Worm (Caenorhabditis elegans) whole organism, L1 larva: ENCODE data around the gene ZK512.10.

Experiments
- alr-1 ChIP-seq: fragments of 200-800 bp; sonication (Bioruptor generic); optimal IDR thresholded peaks from 2 replicates; lab custom pipeline; 2018; ENCODE audit warnings: borderline replicate concordance, mild to moderate bottlenecking, missing genetic modification characterization, missing compliant biosample characterization
- aly-2 ChIP-seq: fragments of 150-350 bp; optimal IDR thresholded peaks from 2 replicates; lab custom pipeline; 2014; ENCODE audit warnings: missing biosample characterization, missing genetic modification characterization
- ama-1 ChIP-seq: fragments of 150-350 bp; optimal IDR thresholded peaks from 2 replicates; lab custom pipeline; 2014
- fos-1 ChIP-seq: fragments of 150-350 bp; optimal IDR thresholded peaks from 2 replicates; lab custom pipeline; 2014; ENCODE audit warnings: missing biosample characterization, missing genetic modification characterization
- nhr-28 ChIP-seq: fragments of 150-350 bp; optimal IDR thresholded peaks from 2 replicates; lab custom pipeline; 2014; ENCODE audit warnings: missing biosample characterization, missing genetic modification characterization
- nhr-76 ChIP-seq: sonication (generic microtip); optimal IDR thresholded peaks from 2 replicates; lab custom pipeline; 2017; ENCODE audit warnings: missing biosample characterization, missing genetic modification characterization
- nhr-90 ChIP-seq: sonication (generic microtip); optimal IDR thresholded peaks from 2 replicates; lab custom pipeline; 2016; ENCODE audit warnings: mild to moderate bottlenecking, missing genetic modification characterization, missing compliant biosample characterization; ENCODE audit not compliant: poor library complexity
- skn-1 ChIP-seq: fragments of 150-350 bp; optimal IDR thresholded peaks from 2 replicates; lab custom pipeline; 2014; ENCODE audit warnings: missing biosample characterization, missing genetic modification characterization
- tlp-1 ChIP-seq: fragments of 150-350 bp; optimal IDR thresholded peaks from 2 replicates; lab custom pipeline; 2014; ENCODE audit warnings: missing biosample characterization, missing genetic modification characterization

DNA sequence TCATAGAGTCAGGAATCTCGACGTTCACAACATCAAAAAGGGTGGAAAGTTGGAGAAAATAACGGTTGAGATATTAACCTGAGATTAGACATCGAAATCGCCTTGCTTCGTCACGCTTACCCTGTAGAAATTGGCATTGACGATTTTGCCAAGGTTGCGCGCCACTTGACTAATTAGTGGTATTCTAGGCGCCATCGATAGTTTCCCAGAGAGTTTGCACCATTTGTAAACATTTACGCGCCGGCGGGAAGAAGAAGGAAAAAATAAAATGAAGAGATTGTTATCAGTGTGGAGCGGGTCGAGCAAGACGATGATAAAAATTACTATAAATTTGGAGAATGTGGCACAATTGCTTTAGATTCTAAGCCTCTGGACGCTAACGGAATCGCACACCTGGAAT, 20.4 kb upstream of the ZK512.10 start:
- no peak for TF ChIP-seq nhr-76 (tag; lab: Kevin White, UChicago)
- no peak for TF ChIP-seq fos-1 (tag; lab: Kevin White, UChicago)
- TF ChIP-seq alr-1: no peak
- no peak for TF ChIP-seq nhr-28 (tag; lab: Kevin White, UChicago)
- TF ChIP-seq ama-1 (lab: Kevin White, UChicago): no peak
- TF ChIP-seq nhr-90 (tag; lab: Kevin White, UChicago): no peak
- TF ChIP-seq tlp-1 (tag; lab: Kevin White, UChicago): no peak
- no peak for TF ChIP-seq aly-2 (tag; lab: Kevin White, UChicago)
- no peak for TF ChIP-seq skn-1
